Worm (Caenorhabditis elegans) whole organism, L2 larva: ENCODE measurements around the gene wrt-3.

Experiments used
- C34F6.9 ChIP-seq: fragments of 150-350 bp; optimal IDR thresholded peaks from 2 replicates; lab custom pipeline; 2014; ENCODE audit warnings: missing biosample characterization, missing genetic modification characterization
- F13H6.1 ChIP-seq: sonication (generic microtip); optimal IDR thresholded peaks from 2 replicates; lab custom pipeline; 2016; ENCODE audit warnings: missing genetic modification characterization, missing compliant biosample characterization
- R02D3.7 ChIP-seq: fragments of 150-350 bp; optimal IDR thresholded peaks from 2 replicates; lab custom pipeline; 2014; ENCODE audit warnings: missing biosample characterization, missing genetic modification characterization
- Y55F3AM.14 ChIP-seq: fragments of 200-800 bp; sonication (Bioruptor generic); optimal IDR thresholded peaks from 2 replicates; lab custom pipeline; 2018; ENCODE audit warnings: mild to moderate bottlenecking, missing genetic modification characterization, missing compliant biosample characterization
- ZK546.5 ChIP-seq: sonication (generic microtip); optimal IDR thresholded peaks from 2 replicates; lab custom pipeline; 2017; ENCODE audit warnings: missing biosample characterization, missing genetic modification characterization
- alr-1 ChIP-seq: fragments of 150-350 bp; optimal IDR thresholded peaks from 2 replicates; lab custom pipeline; 2014; ENCODE audit warnings: missing biosample characterization, missing genetic modification characterization
- aly-2 ChIP-seq: fragments of 150-350 bp; optimal IDR thresholded peaks from 2 replicates; lab custom pipeline; 2014; ENCODE audit warnings: missing biosample characterization, missing genetic modification characterization
- ama-1 ChIP-seq: fragments of 150-350 bp; optimal IDR thresholded peaks from 2 replicates; lab custom pipeline; 2018; ENCODE audit warnings: inconsistent platforms
- blmp-1 ChIP-seq: sonication (generic microtip); optimal IDR thresholded peaks from 2 replicates; lab custom pipeline; 2017; ENCODE audit warnings: missing genetic modification characterization, mild to moderate bottlenecking, missing compliant biosample characterization, antibody characterized with exemption, moderate library complexity; ENCODE audit not compliant: insufficient read depth
- ceh-16 ChIP-seq: fragments of 150-350 bp; optimal IDR thresholded peaks from 2 replicates; lab custom pipeline; 2014; ENCODE audit warnings: missing biosample characterization, missing genetic modification characterization
- ceh-82 ChIP-seq: fragments of 150-350 bp; optimal IDR thresholded peaks from 2 replicates; lab custom pipeline; 2014; ENCODE audit warnings: missing biosample characterization, missing genetic modification characterization
- crh-2 ChIP-seq: sonication (generic microtip); optimal IDR thresholded peaks from 2 replicates; lab custom pipeline; 2017; ENCODE audit warnings: missing biosample characterization, missing genetic modification characterization
- dmd-4 ChIP-seq: sonication (generic microtip); optimal IDR thresholded peaks from 2 replicates; lab custom pipeline; 2017; ENCODE audit warnings: missing biosample characterization, missing genetic modification characterization
- egl-27 ChIP-seq: sonication (generic microtip); optimal IDR thresholded peaks from 3 replicates; lab custom pipeline; 2017; ENCODE audit warnings: missing biosample characterization, missing genetic modification reagents, missing genetic modification characterization
- elt-1 ChIP-seq: fragments of 150-350 bp; optimal IDR thresholded peaks from 2 replicates; lab custom pipeline; 2014; ENCODE audit warnings: missing biosample characterization, missing genetic modification characterization
- elt-3 ChIP-seq: sonication (generic microtip); optimal IDR thresholded peaks from 2 replicates; lab custom pipeline; 2017; ENCODE audit warnings: missing biosample characterization, missing genetic modification characterization
- fos-1 ChIP-seq: fragments of 150-350 bp; optimal IDR thresholded peaks from 2 replicates; lab custom pipeline; 2014; ENCODE audit warnings: missing biosample characterization, missing genetic modification characterization
- gmeb-1 ChIP-seq: fragments of 150-350 bp; optimal IDR thresholded peaks from 2 replicates; lab custom pipeline; 2014; ENCODE audit warnings: missing biosample characterization, missing genetic modification characterization
- lin-11 ChIP-seq: fragments of 150-350 bp; sonication (generic microtip); optimal IDR thresholded peaks from 2 replicates; lab custom pipeline; 2014; ENCODE audit warnings: missing biosample characterization, missing genetic modification characterization, inconsistent platforms, mixed read lengths
- lin-13 ChIP-seq: fragments of 150-350 bp; optimal IDR thresholded peaks from 2 replicates; lab custom pipeline; 2014; ENCODE audit warnings: missing biosample characterization, missing genetic modification reagents, missing genetic modification characterization
- lin-39 ChIP-seq: fragments of 150-350 bp; optimal IDR thresholded peaks from 2 replicates; lab custom pipeline; 2014; ENCODE audit warnings: missing biosample characterization, missing genetic modification reagents, missing genetic modification characterization
- lsy-2 ChIP-seq, 2 experiments: fragments of 150-350 bp in 1 of 2; sonication (generic microtip) in 1 of 2; optimal IDR thresholded peaks; 2 replicates each; lab custom pipeline; 2014 to 2017; ENCODE audit warnings: missing biosample characterization in 2 of 2, missing genetic modification characterization in 2 of 2
- mab-5 ChIP-seq: fragments of 150-350 bp; optimal IDR thresholded peaks from 2 replicates; lab custom pipeline; 2014; ENCODE audit warnings: missing biosample characterization, missing genetic modification characterization
- mbf-1 ChIP-seq: sonication (generic microtip); optimal IDR thresholded peaks from 2 replicates; lab custom pipeline; 2017; ENCODE audit warnings: missing biosample characterization, missing genetic modification characterization
- mdl-1 ChIP-seq, 2 experiments: fragments of 150-350 bp in 1 of 2; sonication (generic microtip) in 1 of 2; optimal IDR thresholded peaks; 2 replicates each; lab custom pipeline; 2017; ENCODE audit warnings: missing biosample characterization in 2 of 2, missing genetic modification characterization in 2 of 2
- nhr-10 ChIP-seq: sonication (generic microtip); optimal IDR thresholded peaks from 2 replicates; lab custom pipeline; 2017; ENCODE audit warnings: missing biosample characterization, missing genetic modification characterization
- nhr-11 ChIP-seq: fragments of 150-350 bp; optimal IDR thresholded peaks from 2 replicates; lab custom pipeline; 2014; ENCODE audit warnings: missing biosample characterization, missing genetic modification characterization
- nhr-12 ChIP-seq: fragments of 150-350 bp; optimal IDR thresholded peaks from 2 replicates; lab custom pipeline; 2014; ENCODE audit warnings: missing biosample characterization, missing genetic modification characterization
- nhr-129 ChIP-seq: fragments of 150-350 bp; optimal IDR thresholded peaks from 2 replicates; lab custom pipeline; 2014; ENCODE audit warnings: missing biosample characterization, missing genetic modification characterization
- nhr-21 ChIP-seq: fragments of 150-350 bp; optimal IDR thresholded peaks from 2 replicates; lab custom pipeline; 2014; ENCODE audit warnings: missing biosample characterization, missing genetic modification characterization
- nhr-23 ChIP-seq: fragments of 150-350 bp; optimal IDR thresholded peaks from 2 replicates; lab custom pipeline; 2014; ENCODE audit warnings: missing biosample characterization, missing genetic modification reagents, missing genetic modification characterization
- nhr-237 ChIP-seq: fragments of 150-350 bp; optimal IDR thresholded peaks from 2 replicates; lab custom pipeline; 2014; ENCODE audit warnings: missing biosample characterization, missing genetic modification characterization
- nhr-25 ChIP-seq: fragments of 150-350 bp; sonication (generic microtip); optimal IDR thresholded peaks from 3 replicates; lab custom pipeline; 2014; ENCODE audit warnings: missing biosample characterization, missing genetic modification characterization
- nhr-6 ChIP-seq: fragments of 150-350 bp; optimal IDR thresholded peaks from 2 replicates; lab custom pipeline; 2014; ENCODE audit warnings: missing biosample characterization, missing genetic modification characterization
- nhr-77 ChIP-seq: fragments of 150-350 bp; optimal IDR thresholded peaks from 2 replicates; lab custom pipeline; 2014; ENCODE audit warnings: missing biosample characterization, missing genetic modification characterization
- peb-1 ChIP-seq: fragments of 150-350 bp; optimal IDR thresholded peaks from 2 replicates; lab custom pipeline; 2014; ENCODE audit warnings: missing biosample characterization, missing genetic modification characterization
- sem-4 ChIP-seq: fragments of 150-350 bp; optimal IDR thresholded peaks from 2 replicates; lab custom pipeline; 2014; ENCODE audit warnings: missing biosample characterization, missing genetic modification reagents, missing genetic modification characterization
- skn-1 ChIP-seq: sonication (generic microtip); optimal IDR thresholded peaks from 2 replicates; lab custom pipeline; 2017; ENCODE audit warnings: missing biosample characterization, missing genetic modification characterization
- sma-3 ChIP-seq: sonication (generic microtip); optimal IDR thresholded peaks from 2 replicates; lab custom pipeline; 2016; ENCODE audit warnings: missing genetic modification reagents, missing genetic modification characterization, missing compliant biosample characterization
- sma-9 ChIP-seq, 2 experiments: fragments of 150-350 bp in 1 of 2; sonication (generic microtip) in 1 of 2; optimal IDR thresholded peaks; 2 replicates each; lab custom pipeline; 2014 to 2016; ENCODE audit warnings: missing genetic modification characterization in 2 of 2, mild to moderate bottlenecking in 1 of 2, missing biosample characterization in 1 of 2, missing compliant biosample characterization in 1 of 2, missing genetic modification reagents in 1 of 2, moderate library complexity in 1 of 2
- snpc-4 ChIP-seq: fragments of 150-350 bp; optimal IDR thresholded peaks from 2 replicates; lab custom pipeline; 2014; ENCODE audit warnings: missing biosample characterization, missing genetic modification characterization
- unc-39 ChIP-seq: fragments of 150-350 bp; optimal IDR thresholded peaks from 2 replicates; lab custom pipeline; 2014; ENCODE audit warnings: missing biosample characterization, missing genetic modification characterization
- unc-55 ChIP-seq: fragments of 150-350 bp; sonication (generic microtip); optimal IDR thresholded peaks from 3 replicates; lab custom pipeline; 2014; ENCODE audit warnings: missing biosample characterization, missing genetic modification reagents, missing genetic modification characterization
- unc-62 ChIP-seq: fragments of 150-350 bp; optimal IDR thresholded peaks from 2 replicates; lab custom pipeline; 2014; ENCODE audit warnings: missing biosample characterization, missing genetic modification reagents, missing genetic modification characterization
- zag-1 ChIP-seq: fragments of 150-350 bp; optimal IDR thresholded peaks from 2 replicates; lab custom pipeline; 2014; ENCODE audit warnings: missing biosample characterization, missing genetic modification characterization
- ztf-1 ChIP-seq: fragments of 200-800 bp; sonication (Bioruptor generic); conservative IDR thresholded peaks from 2 replicates; pipeline ENCODE4 v1.3.6; 2022; ENCODE audit warnings: missing genetic modification characterization, missing compliant biosample characterization
- ztf-11 ChIP-seq: sonication (generic microtip); optimal IDR thresholded peaks from 2 replicates; lab custom pipeline; 2017; ENCODE audit warnings: missing biosample characterization, missing genetic modification characterization
- ztf-4 ChIP-seq: fragments of 150-350 bp; optimal IDR thresholded peaks from 2 replicates; lab custom pipeline; 2014; ENCODE audit warnings: missing biosample characterization, missing genetic modification characterization

Gene wrt-3

ce11 chrIV:9514132-9514531 lies 36.9 kb upstream of the wrt-3 start:
- TF ChIP-seq ztf-4 (tag; lab: Kevin White, UChicago) (no peak), nhr-25 (tag; lab: Kevin White, UChicago) (peak; percentile 0), nhr-129 (peak; percentile 91)
- TF ChIP-seq, all 48 proteins: peak for 2

ce11 chrIV:9513360-9513777 lies 36.1 kb upstream of the wrt-3 start:
- TF ChIP-seq nhr-129 = peak; percentile 73
- TF ChIP-seq lin-11 (tag; lab: Kevin White, UChicago) = no peak
- TF ChIP-seq peb-1 (tag; lab: Kevin White, UChicago) = no peak
- no peak for TF ChIP-seq nhr-77 (tag; lab: Kevin White, UChicago)
- TF ChIP-seq sma-9 (GFP tag; optimal IDR thresholded peaks at IDR 0.05; lab: Kevin White, UChicago) = peak; percentile 15
- TF ChIP-seq sma-9 (tag; optimal IDR thresholded peaks at IDR 0.05; lab: Kevin White, UChicago) = no peak
- TF ChIP-seq nhr-23 = no peak
- peak; percentile 44 for TF ChIP-seq unc-55 (GFP tag; lab: Kevin White, UChicago)
- TF ChIP-seq nhr-6 (tag; lab: Kevin White, UChicago) = no peak
- no peak for TF ChIP-seq zag-1 (tag; lab: Kevin White, UChicago)
- TF ChIP-seq ztf-4 (tag; lab: Kevin White, UChicago) = no peak
- peak; percentile 67 for TF ChIP-seq snpc-4 (tag; lab: Kevin White, UChicago)
- TF ChIP-seq R02D3.7 = no peak
- no peak for TF ChIP-seq nhr-10 (tag; lab: Kevin White, UChicago)
- TF ChIP-seq unc-39 (tag; lab: Kevin White, UChicago) = no peak
- TF ChIP-seq lsy-2 (tag; optimal IDR thresholded peaks at IDR 0.05; lab: Kevin White, UChicago) = peak; percentile 14 to 40
- no peak for TF ChIP-seq ceh-82 (tag; lab: Kevin White, UChicago)
- no peak for TF ChIP-seq elt-1
- TF ChIP-seq elt-3 (tag; lab: Kevin White, UChicago) = no peak
- peak; percentile 94 for TF ChIP-seq blmp-1 (tag; lab: Kevin White, UChicago)
- no peak for TF ChIP-seq dmd-4 (tag; lab: Kevin White, UChicago)
- TF ChIP-seq ztf-1 = no peak
- no peak for TF ChIP-seq mbf-1 (tag; lab: Kevin White, UChicago)
- no peak for TF ChIP-seq ceh-16 (tag; lab: Kevin White, UChicago)
- TF ChIP-seq mdl-1 (tag; optimal IDR thresholded peaks at IDR 0.05; lab: Kevin White, UChicago) = no peak
- no peak for TF ChIP-seq lin-39 (tag; lab: Kevin White, UChicago)
- TF ChIP-seq C34F6.9 (tag; lab: Kevin White, UChicago) = peak; percentile 32
- no peak for TF ChIP-seq ztf-11
- no peak for TF ChIP-seq Y55F3AM.14 (GFP tag; lab: Kevin White, UChicago)
- TF ChIP-seq ama-1 = peak; percentile 72
- peak; percentile 35 for TF ChIP-seq F13H6.1
- peak; percentile 58 for TF ChIP-seq nhr-25 (tag; lab: Kevin White, UChicago)
- no peak for TF ChIP-seq nhr-237 (tag; lab: Kevin White, UChicago)
- no peak for TF ChIP-seq aly-2 (tag; lab: Kevin White, UChicago)
- no peak for TF ChIP-seq skn-1 (tag; lab: Kevin White, UChicago)
- peak; percentile 57 for TF ChIP-seq crh-2 (tag; lab: Kevin White, UChicago)
- peak; percentile 56 for TF ChIP-seq nhr-21 (tag; lab: Kevin White, UChicago)
- no peak for TF ChIP-seq egl-27 (tag; lab: Kevin White, UChicago)
- TF ChIP-seq lin-13 (GFP tag; lab: Kevin White, UChicago) = peak; percentile 11
- TF ChIP-seq mab-5 (tag; lab: Kevin White, UChicago) = no peak
- TF ChIP-seq nhr-11 (tag; lab: Kevin White, UChicago) = no peak
- TF ChIP-seq unc-62 (GFP tag; lab: Kevin White, UChicago) = no peak
- TF ChIP-seq gmeb-1 (tag; lab: Kevin White, UChicago) = peak; percentile 28
- peak; percentile 61 for TF ChIP-seq sma-3 (GFP tag; lab: Kevin White, UChicago)
- TF ChIP-seq fos-1 (tag; lab: Kevin White, UChicago) = peak; percentile 41
- no peak for TF ChIP-seq ZK546.5
- TF ChIP-seq alr-1 (tag; lab: Kevin White, UChicago) = no peak
- no peak for TF ChIP-seq nhr-12
- no peak for TF ChIP-seq sem-4 (tag; lab: Kevin White, UChicago)
